Worm (Caenorhabditis elegans) whole organism, early embryonic: ENCODE measurements around the gene dop-3.

ENCODE experiments used
- F13C5.2 ChIP-seq: sonication (generic microtip); optimal IDR thresholded peaks from 2 replicates; lab custom pipeline; 2017; ENCODE audit warnings: mild to moderate bottlenecking, missing genetic modification characterization, inconsistent platforms, missing compliant biosample characterization
- ama-1 ChIP-seq: fragments of 150-350 bp; optimal IDR thresholded peaks from 2 replicates; lab custom pipeline; 2014
- ceh-13 ChIP-seq: fragments of 200-800 bp; sonication (Bioruptor generic); optimal IDR thresholded peaks from 2 replicates; lab custom pipeline; 2018; ENCODE audit warnings: mild to moderate bottlenecking, missing genetic modification characterization, missing compliant biosample characterization
- ceh-36 ChIP-seq: sonication (generic microtip); optimal IDR thresholded peaks from 2 replicates; lab custom pipeline; 2016; ENCODE audit warnings: missing genetic modification characterization, inconsistent platforms, missing compliant biosample characterization
- hmbx-1 ChIP-seq: sonication (generic microtip); optimal IDR thresholded peaks from 2 replicates; lab custom pipeline; 2016; ENCODE audit warnings: mild to moderate bottlenecking, missing genetic modification characterization, missing compliant biosample characterization
- hnd-1 ChIP-seq: sonication (generic microtip); optimal IDR thresholded peaks from 2 replicates; lab custom pipeline; 2016; ENCODE audit warnings: missing genetic modification characterization, missing compliant biosample characterization
- pes-1 ChIP-seq: fragments of 200-800 bp; sonication (Bioruptor generic); IDR thresholded peaks from 2 replicates; pipeline ENCODE4 v1.3.6; 2022; ENCODE audit warnings: missing genetic modification reagents, missing genetic modification characterization, missing compliant biosample characterization
- sea-1 ChIP-seq: fragments of 200-800 bp; sonication (Bioruptor generic); conservative IDR thresholded peaks from 2 replicates; pipeline ENCODE4 v1.3.6; 2022; ENCODE audit warnings: missing genetic modification characterization, missing compliant biosample characterization
- tbx-11 ChIP-seq: fragments of 200-800 bp; sonication (Bioruptor generic); IDR thresholded peaks from 2 replicates; pipeline ENCODE4 v1.3.6; 2022; ENCODE audit warnings: missing genetic modification characterization, missing compliant biosample characterization
- tbx-37 ChIP-seq: fragments of 200-800 bp; sonication (Bioruptor generic); conservative IDR thresholded peaks from 2 replicates; pipeline ENCODE4 v1.3.6; 2022; ENCODE audit warnings: missing genetic modification reagents, missing genetic modification characterization, missing compliant biosample characterization
- tra-4 ChIP-seq: sonication (generic microtip); optimal IDR thresholded peaks from 2 replicates; lab custom pipeline; 2017; ENCODE audit warnings: missing genetic modification characterization, missing compliant biosample characterization

ce11 chrX:6597089-6597488 is 27.6 kb upstream of the dop-3 start, which contains the start of gene ttr-6:
- TF ChIP-seq sea-1 (GFP tag; lab: Robert Waterston, UW) (no peak), tra-4 (no peak), ama-1 (lab: Kevin White, UChicago) (no peak), hmbx-1 (tag; lab: Kevin White, UChicago) (no peak), pes-1 (GFP tag; lab: Robert Waterston, UW) (no peak), ceh-36 (no peak), tbx-37 (GFP tag; lab: Robert Waterston, UW) (no peak), tbx-11 (GFP tag; lab: Robert Waterston, UW) (no peak), F13C5.2 (no peak), hnd-1 (tag; lab: Kevin White, UChicago) (no peak), ceh-13 (no peak)
